Worm (Caenorhabditis elegans) whole organism, L1 larva: ENCODE data around the gene arrd-16.

Experiments
- C34B4.2 ChIP-seq: sonication (generic microtip); optimal IDR thresholded peaks from 2 replicates; lab custom pipeline; 2017; ENCODE audit warnings: mild to moderate bottlenecking, missing genetic modification characterization, missing compliant biosample characterization
- hpl-2 ChIP-seq: fragments of 150-350 bp; optimal IDR thresholded peaks from 2 replicates; lab custom pipeline; 2014; ENCODE audit warnings: missing biosample characterization, missing genetic modification reagents, missing genetic modification characterization
- lsy-2 ChIP-seq, 2 experiments: fragments of 150-350 bp; optimal IDR thresholded peaks; 2 replicates each; lab custom pipeline; 2014; ENCODE audit warnings: missing biosample characterization in 2 of 2, missing genetic modification characterization in 2 of 2
- nhr-12 ChIP-seq: sonication (generic microtip); optimal IDR thresholded peaks from 2 replicates; lab custom pipeline; 2017; ENCODE audit warnings: missing biosample characterization, missing genetic modification characterization
- rnt-1 ChIP-seq: sonication (generic microtip); optimal IDR thresholded peaks from 2 replicates; lab custom pipeline; 2016; ENCODE audit warnings: mild to moderate bottlenecking, missing genetic modification characterization, moderate library complexity, missing compliant biosample characterization
- skn-1 ChIP-seq: fragments of 150-350 bp; optimal IDR thresholded peaks from 2 replicates; lab custom pipeline; 2014; ENCODE audit warnings: missing biosample characterization, missing genetic modification characterization
- unc-130 ChIP-seq: fragments of 150-350 bp; optimal IDR thresholded peaks from 2 replicates; lab custom pipeline; 2017; ENCODE audit warnings: missing biosample characterization, missing genetic modification characterization, inconsistent platforms
- unc-62 ChIP-seq: fragments of 150-350 bp; optimal IDR thresholded peaks from 2 replicates; lab custom pipeline; 2014; ENCODE audit warnings: missing biosample characterization, missing genetic modification reagents, missing genetic modification characterization
- ztf-4 ChIP-seq: fragments of 150-350 bp; optimal IDR thresholded peaks from 2 replicates; lab custom pipeline; 2014; ENCODE audit warnings: missing biosample characterization, missing genetic modification characterization

DNA sequence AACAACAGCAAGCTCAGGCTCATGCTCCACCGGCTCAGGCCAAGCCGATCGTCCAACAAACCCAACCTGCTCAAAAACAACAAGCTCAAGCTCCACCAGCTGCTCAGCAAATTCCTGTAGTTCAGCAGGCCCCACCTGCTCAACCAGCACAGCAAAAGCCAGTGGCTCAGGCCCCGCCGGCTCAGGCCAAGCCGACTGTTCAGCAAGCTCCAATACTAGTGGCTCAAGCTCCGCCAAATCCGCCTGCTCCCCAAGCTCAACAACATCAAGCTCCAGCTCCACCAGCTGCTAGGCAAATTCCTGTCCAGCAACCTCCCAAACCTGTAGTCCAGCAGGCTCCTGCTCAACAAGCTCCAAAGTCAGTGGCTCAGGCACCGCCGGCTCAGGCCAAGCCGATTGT, 14.7 kb upstream of the arrd-16 start:
- TF ChIP-seq lsy-2 (tag; optimal IDR thresholded peaks at IDR 0.05; lab: Kevin White, UChicago) (no peak), hpl-2 (GFP tag; lab: Kevin White, UChicago) (no peak), rnt-1 (tag; lab: Kevin White, UChicago) (no peak), C34B4.2 (tag; lab: Kevin White, UChicago) (no peak), unc-130 (tag; lab: Kevin White, UChicago) (no peak), unc-62 (GFP tag; lab: Kevin White, UChicago) (no peak), nhr-12 (no peak), ztf-4 (tag; lab: Kevin White, UChicago) (no peak), skn-1 (tag; lab: Kevin White, UChicago) (no peak)
